Fruit fly (Drosophila melanogaster) whole organism: Measurements from ENCODE around the gene CG13390.

Experiments
- Dll ChIP-seq: fragments of >200 bp; optimal IDR thresholded peaks from 2 replicates; lab custom pipeline; 2017
- EcR ChIP-seq, 2 experiments: fragments of >200 bp; optimal IDR thresholded peaks; 2 replicates each; lab custom pipeline; 2017; ENCODE audit warnings: missing biosample characterization in 2 of 2, missing genetic modification characterization in 2 of 2, missing genetic modification reagents in 2 of 2
- pan ChIP-seq: fragments of >200 bp; optimal IDR thresholded peaks from 2 replicates; lab custom pipeline; 2017
- psq ChIP-seq: fragments of >200 bp; optimal IDR thresholded peaks from 2 replicates; lab custom pipeline; 2017
- usp ChIP-seq: fragments of >200 bp; optimal IDR thresholded peaks from 2 replicates; lab custom pipeline; 2017; ENCODE audit warnings: missing biosample characterization, missing genetic modification characterization, mixed read lengths

DNA sequence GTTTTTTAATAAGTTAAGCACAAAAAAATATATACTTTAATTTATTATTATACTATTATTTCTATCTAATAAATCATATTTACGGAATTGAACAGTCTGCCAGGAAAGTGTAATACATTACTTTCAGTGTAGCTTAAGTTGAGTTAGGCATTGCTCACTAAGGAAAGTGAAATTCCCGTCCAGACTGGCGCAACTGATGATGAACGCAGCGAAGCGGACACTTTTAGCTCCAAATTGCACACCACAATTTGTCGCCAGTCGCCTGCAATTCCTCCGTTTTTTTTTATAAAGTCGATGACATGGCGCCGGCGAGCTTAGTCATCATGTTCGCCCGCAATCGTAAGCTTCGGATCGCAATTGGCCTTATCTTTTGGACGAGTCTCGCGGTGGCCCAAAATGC lies 22.1 kb upstream of the CG13390 start, which contains the start of gene CG13386:
- TF ChIP-seq pan (lab: Kevin White, UChicago) (no peak), EcR (GFP tag; optimal IDR thresholded peaks at IDR 0.05; lab: Kevin White, UChicago) (no peak), Dll (lab: Kevin White, UChicago) (no peak), psq (lab: Kevin White, UChicago) (no peak), usp (no peak)
